Fruit fly (Drosophila melanogaster) whole organism, prepupa: Measurements from ENCODE around the gene CG42585.
A peak's percentile ranks its signal among the peaks of the same experiment; 100 is the strongest.

Experiments
- Blimp-1 ChIP-seq: fragments of 200-800 bp; sonication (Bioruptor generic); optimal IDR thresholded peaks from 3 replicates; lab custom pipeline; 2017; ENCODE audit warnings: missing biosample characterization, missing genetic modification characterization, mild to moderate bottlenecking, moderate library complexity, missing genetic modification reagents
- CG10631 ChIP-seq: fragments of 200-800 bp; sonication (Bioruptor generic); optimal IDR thresholded peaks from 2 replicates; lab custom pipeline; 2016; ENCODE audit warnings: missing biosample characterization, missing genetic modification characterization
- CG10669 ChIP-seq: fragments of 200-800 bp; sonication (Bioruptor generic); optimal IDR thresholded peaks from 3 replicates; lab custom pipeline; 2018; ENCODE audit warnings: missing biosample characterization, mild to moderate bottlenecking, missing genetic modification characterization, moderate library complexity
- CG11294 ChIP-seq: fragments of 200-800 bp; sonication (Bioruptor generic); IDR thresholded peaks from 2 replicates; pipeline ENCODE4 v1.3.6; 2022; ENCODE audit warnings: missing biosample characterization, missing genetic modification characterization
- CG11762 ChIP-seq: fragments of 200-800 bp; sonication (Bioruptor generic); optimal IDR thresholded peaks from 3 replicates; lab custom pipeline; 2016; ENCODE audit warnings: missing biosample characterization, missing genetic modification characterization; ENCODE audit not compliant: insufficient read depth
- CG11902 ChIP-seq: fragments of 200-800 bp; sonication (Bioruptor generic); optimal IDR thresholded peaks from 3 replicates; lab custom pipeline; 2016; ENCODE audit warnings: missing biosample characterization, missing genetic modification characterization
- CG15336 ChIP-seq: fragments of 200-800 bp; sonication (Bioruptor generic); IDR thresholded peaks from 2 replicates; pipeline ENCODE4 v1.3.6; 2022; ENCODE audit warnings: missing biosample characterization, missing genetic modification characterization
- CG1621 ChIP-seq: fragments of 200-800 bp; sonication (Bioruptor generic); optimal IDR thresholded peaks from 3 replicates; lab custom pipeline; 2018; ENCODE audit warnings: missing biosample characterization, mild to moderate bottlenecking, missing genetic modification characterization
- CG16779 ChIP-seq: fragments of 200-800 bp; sonication (Bioruptor generic); optimal IDR thresholded peaks from 3 replicates; lab custom pipeline; 2017; ENCODE audit warnings: missing biosample characterization, mild to moderate bottlenecking, missing genetic modification characterization
- CG3032 ChIP-seq: fragments of 200-800 bp; optimal IDR thresholded peaks from 2 replicates; lab custom pipeline; 2019; ENCODE audit warnings: missing biosample characterization, mild to moderate bottlenecking, missing genetic modification characterization, moderate library complexity
- CG31627 ChIP-seq: fragments of 200-800 bp; sonication (Bioruptor generic); optimal IDR thresholded peaks from 3 replicates; lab custom pipeline; 2016; ENCODE audit warnings: missing biosample characterization, missing genetic modification characterization
- CG34406 ChIP-seq: fragments of 200-800 bp; sonication (Bioruptor generic); optimal IDR thresholded peaks from 3 replicates; lab custom pipeline; 2016; ENCODE audit warnings: missing biosample characterization, missing genetic modification characterization
- CG3919 ChIP-seq: fragments of 200-800 bp; sonication (Bioruptor generic); optimal IDR thresholded peaks from 3 replicates; lab custom pipeline; 2016; ENCODE audit warnings: missing biosample characterization, missing genetic modification characterization
- CG4318 ChIP-seq: fragments of 200-800 bp; sonication (Bioruptor generic); optimal IDR thresholded peaks from 3 replicates; lab custom pipeline; 2017; ENCODE audit warnings: missing biosample characterization, mild to moderate bottlenecking, missing genetic modification characterization
- CG6276 ChIP-seq: fragments of 200-800 bp; sonication (Bioruptor generic); optimal IDR thresholded peaks from 2 replicates; lab custom pipeline; 2017; ENCODE audit warnings: missing biosample characterization, mild to moderate bottlenecking, missing genetic modification characterization
- CG6808 ChIP-seq: fragments of 200-800 bp; sonication (Bioruptor generic); optimal IDR thresholded peaks from 3 replicates; lab custom pipeline; 2017; ENCODE audit warnings: missing biosample characterization, missing genetic modification characterization, mild to moderate bottlenecking, moderate library complexity, missing genetic modification reagents
- CG8119 ChIP-seq: fragments of 200-800 bp; sonication (Bioruptor generic); IDR thresholded peaks from 3 replicates; pipeline ENCODE4 v1.3.6; 2022; ENCODE audit warnings: missing biosample characterization, missing genetic modification characterization
- CG8632 ChIP-seq: fragments of 200-800 bp; sonication (Bioruptor generic); optimal IDR thresholded peaks from 3 replicates; lab custom pipeline; 2016; ENCODE audit warnings: missing biosample characterization, missing genetic modification characterization
- CG9139 ChIP-seq: fragments of 200-800 bp; sonication (Bioruptor generic); optimal IDR thresholded peaks from 3 replicates; lab custom pipeline; 2017; ENCODE audit warnings: missing biosample characterization, mild to moderate bottlenecking, missing genetic modification characterization
- Eip75B ChIP-seq: fragments of 200-800 bp; sonication (Bioruptor generic); optimal IDR thresholded peaks from 3 replicates; lab custom pipeline; 2016; ENCODE audit warnings: missing biosample characterization, missing genetic modification characterization
- Eip78C ChIP-seq: fragments of 200-800 bp; sonication (Bioruptor generic); peaks from one replicate; lab custom pipeline; 2016; ENCODE audit warnings: missing biosample characterization, missing genetic modification characterization
- Eip93F ChIP-seq: fragments of 200-800 bp; sonication (Bioruptor generic); optimal IDR thresholded peaks from 2 replicates; lab custom pipeline; 2016; ENCODE audit warnings: missing biosample characterization, mild to moderate bottlenecking, missing genetic modification characterization
- Ets21C ChIP-seq: fragments of 200-800 bp; sonication (Bioruptor generic); optimal IDR thresholded peaks from 3 replicates; lab custom pipeline; 2016; ENCODE audit warnings: missing biosample characterization, missing genetic modification characterization
- Ets96B ChIP-seq: fragments of 200-800 bp; optimal IDR thresholded peaks from 2 replicates; lab custom pipeline; 2019; ENCODE audit warnings: missing biosample characterization, mild to moderate bottlenecking, missing genetic modification characterization, moderate library complexity
- Hr39 ChIP-seq: fragments of 200-800 bp; sonication (Bioruptor generic); optimal IDR thresholded peaks from 2 replicates; lab custom pipeline; 2016; ENCODE audit warnings: missing biosample characterization, missing genetic modification characterization
- Hr4 ChIP-seq: fragments of 200-800 bp; sonication (Bioruptor generic); optimal IDR thresholded peaks from 3 replicates; lab custom pipeline; 2016; ENCODE audit warnings: missing biosample characterization, missing genetic modification characterization
- Met ChIP-seq: fragments of 200-800 bp; sonication (Bioruptor generic); optimal IDR thresholded peaks from 3 replicates; lab custom pipeline; 2016; ENCODE audit warnings: missing biosample characterization, missing genetic modification characterization
- OdsH ChIP-seq: fragments of 200-800 bp; sonication (Bioruptor generic); optimal IDR thresholded peaks from 3 replicates; lab custom pipeline; 2016; ENCODE audit warnings: missing biosample characterization, missing genetic modification characterization
- Smox ChIP-seq: fragments of 200-800 bp; sonication (Bioruptor generic); optimal IDR thresholded peaks from 3 replicates; lab custom pipeline; 2016; ENCODE audit warnings: missing biosample characterization, missing genetic modification characterization
- Sox15 ChIP-seq: fragments of 200-800 bp; sonication (Bioruptor generic); optimal IDR thresholded peaks from 3 replicates; lab custom pipeline; 2016; ENCODE audit warnings: missing biosample characterization, missing genetic modification characterization
- achi ChIP-seq: fragments of 200-800 bp; sonication (Bioruptor generic); optimal IDR thresholded peaks from 3 replicates; lab custom pipeline; 2016; ENCODE audit warnings: missing biosample characterization, missing genetic modification characterization
- acj6 ChIP-seq: fragments of 200-800 bp; sonication (Bioruptor generic); optimal IDR thresholded peaks from 3 replicates; lab custom pipeline; 2016; ENCODE audit warnings: missing biosample characterization, missing genetic modification characterization
- dac ChIP-seq: fragments of 200-800 bp; sonication (Bioruptor generic); optimal IDR thresholded peaks from 2 replicates; lab custom pipeline; 2017; ENCODE audit warnings: missing biosample characterization, mild to moderate bottlenecking, missing genetic modification characterization
- dsx ChIP-seq: fragments of 200-800 bp; optimal IDR thresholded peaks from 3 replicates; lab custom pipeline; 2019; ENCODE audit warnings: missing biosample characterization, mild to moderate bottlenecking, missing genetic modification characterization, moderate library complexity; ENCODE audit not compliant: poor library complexity, severe bottlenecking
- eg ChIP-seq: fragments of 200-800 bp; sonication (Bioruptor generic); IDR thresholded peaks from 3 replicates; pipeline ENCODE4 v1.3.6; 2022; ENCODE audit warnings: missing biosample characterization, missing genetic modification characterization
- esn ChIP-seq: fragments of 200-800 bp; sonication (Bioruptor generic); optimal IDR thresholded peaks from 2 replicates; lab custom pipeline; 2016; ENCODE audit warnings: missing biosample characterization, mild to moderate bottlenecking, missing genetic modification characterization, moderate library complexity
- fd59A ChIP-seq: fragments of 200-800 bp; sonication (Bioruptor generic); optimal IDR thresholded peaks from 2 replicates; lab custom pipeline; 2017; ENCODE audit warnings: missing biosample characterization, mild to moderate bottlenecking, missing genetic modification characterization, missing genetic modification reagents
- fd85E ChIP-seq: fragments of 200-800 bp; sonication (Bioruptor generic); optimal IDR thresholded peaks from 3 replicates; lab custom pipeline; 2016; ENCODE audit warnings: missing biosample characterization, missing genetic modification characterization
- fkh ChIP-seq: fragments of 200-800 bp; sonication (Bioruptor generic); optimal IDR thresholded peaks from 3 replicates; lab custom pipeline; 2017; ENCODE audit warnings: missing biosample characterization, mild to moderate bottlenecking, missing genetic modification characterization, moderate library complexity
- lz ChIP-seq: fragments of 200-800 bp; sonication (Bioruptor generic); optimal IDR thresholded peaks from 3 replicates; lab custom pipeline; 2016; ENCODE audit warnings: missing biosample characterization, missing genetic modification characterization
- net ChIP-seq: fragments of 200-800 bp; sonication (Bioruptor generic); optimal IDR thresholded peaks from 3 replicates; lab custom pipeline; 2016; ENCODE audit warnings: missing biosample characterization, missing genetic modification characterization
- pdm3 ChIP-seq: fragments of 200-800 bp; sonication (Bioruptor generic); optimal IDR thresholded peaks from 3 replicates; lab custom pipeline; 2016; ENCODE audit warnings: missing biosample characterization, missing genetic modification characterization
- salr ChIP-seq, 2 experiments: fragments of 200-800 bp; sonication (Bioruptor generic); optimal IDR thresholded peaks; 3 replicates each; lab custom pipeline; 2016 to 2018; ENCODE audit warnings: missing biosample characterization in 2 of 2, missing genetic modification characterization in 2 of 2, mild to moderate bottlenecking in 1 of 2
- spab ChIP-seq: fragments of 200-800 bp; sonication (Bioruptor generic); optimal IDR thresholded peaks from 2 replicates; lab custom pipeline; 2017; ENCODE audit warnings: missing biosample characterization, mild to moderate bottlenecking, missing genetic modification characterization, missing genetic modification reagents
- ss ChIP-seq, 2 experiments: fragments of 200-800 bp; sonication (Bioruptor generic); optimal IDR thresholded peaks; 2 replicates in 1 of 2; 3 replicates in 1 of 2; lab custom pipeline; 2017 to 2018; ENCODE audit warnings: mild to moderate bottlenecking in 2 of 2, missing biosample characterization in 2 of 2, missing genetic modification characterization in 2 of 2, moderate library complexity in 1 of 2
- topi ChIP-seq: fragments of 200-800 bp; sonication (Bioruptor generic); optimal IDR thresholded peaks from 3 replicates; lab custom pipeline; 2016; ENCODE audit warnings: missing biosample characterization, missing genetic modification characterization
- vri ChIP-seq: fragments of 200-800 bp; sonication (Bioruptor generic); optimal IDR thresholded peaks from 3 replicates; lab custom pipeline; 2016; ENCODE audit warnings: missing biosample characterization, mild to moderate bottlenecking, missing genetic modification characterization

Gene CG42585

DNA sequence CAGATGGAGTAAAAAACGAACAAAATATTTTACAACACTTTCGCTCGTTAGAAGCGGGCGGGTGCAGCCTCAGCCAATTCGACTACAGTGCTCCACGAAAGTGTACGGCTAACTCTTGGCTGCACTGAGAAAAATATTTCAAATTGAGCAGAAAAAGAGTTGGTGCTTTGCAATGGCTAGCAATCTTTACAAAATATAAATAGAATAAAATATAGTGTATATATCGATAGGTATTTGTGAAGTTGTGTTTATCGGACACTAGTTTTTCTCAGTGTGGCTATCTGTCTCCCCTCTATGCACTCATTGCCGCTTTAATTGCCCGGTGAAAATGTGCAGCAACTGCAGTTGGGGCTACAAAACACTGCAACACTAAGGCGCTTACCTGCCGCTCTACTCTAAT lies 38.2 kb upstream of the CG42585 start (continued):
- TF ChIP-seq vri: no peak
- TF ChIP-seq fkh (GFP tag; lab: Kevin White, UChicago): no peak
- no peak for TF ChIP-seq Smox (GFP tag; lab: Kevin White, UChicago)
- peak; percentile 93 for TF ChIP-seq Hr4 (GFP tag; lab: Kevin White, UChicago)
- TF ChIP-seq CG16779 (tag; lab: Kevin White, UChicago): no peak
- peak; percentile 89 for TF ChIP-seq CG4318
- TF ChIP-seq Met (GFP tag; lab: Kevin White, UChicago): no peak
- TF ChIP-seq esn (GFP tag; lab: Kevin White, UChicago): no peak
- TF ChIP-seq CG9139 (GFP tag; lab: Kevin White, UChicago): no peak
- TF ChIP-seq Ets21C (GFP tag; lab: Kevin White, UChicago): no peak
- peak; percentile 45 for TF ChIP-seq net (GFP tag; lab: Kevin White, UChicago)
- TF ChIP-seq CG11902 (GFP tag; lab: Kevin White, UChicago): no peak
- no peak for TF ChIP-seq CG10669 (GFP tag; lab: Kevin White, UChicago)
- peak; percentile 47 for TF ChIP-seq CG3919 (GFP tag; lab: Kevin White, UChicago)
- TF ChIP-seq CG8632 (GFP tag; lab: Kevin White, UChicago): no peak
- no peak for TF ChIP-seq CG11294
- TF ChIP-seq salr (GFP tag; optimal IDR thresholded peaks at IDR 0.05; lab: Kevin White, UChicago): peak in 1 of 2 experiments; percentile 44
- no peak for TF ChIP-seq Blimp-1 (GFP tag; lab: Kevin White, UChicago)
- TF ChIP-seq CG8119 (GFP tag; lab: Robert Waterston, UW): peak; percentile 92
- peak; percentile 90 for TF ChIP-seq Eip78C (GFP tag; lab: Kevin White, UChicago)
- TF ChIP-seq pdm3 (GFP tag; lab: Kevin White, UChicago): peak; percentile 43
- TF ChIP-seq CG15336: peak; percentile 92

DNA sequence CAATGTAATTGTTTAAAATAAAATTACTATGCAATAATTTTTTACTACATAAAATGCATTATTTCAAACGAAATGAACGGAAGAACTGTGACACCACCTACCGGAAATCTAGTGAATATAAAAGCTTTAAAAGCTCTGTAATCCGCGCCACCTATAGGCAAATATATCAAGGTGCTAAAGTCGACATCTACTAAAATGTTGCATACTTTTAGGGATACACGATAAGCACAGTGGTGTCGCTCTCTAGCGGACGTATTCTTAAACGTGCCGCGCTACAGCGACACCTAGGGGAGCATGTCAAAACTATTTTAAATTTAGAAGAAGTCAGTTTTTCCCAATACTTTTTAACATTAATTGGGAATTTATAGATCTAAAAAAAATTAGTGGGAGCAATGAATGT lies 33.5 kb upstream of the CG42585 start:
- TF ChIP-seq eg: no peak
- no peak for TF ChIP-seq CG8119 (GFP tag; lab: Robert Waterston, UW)
- TF ChIP-seq CG16779 (tag; lab: Kevin White, UChicago): no peak
- TF ChIP-seq CG15336: no peak
- TF ChIP-seq dac (GFP tag; lab: Kevin White, UChicago): no peak
- TF ChIP-seq Met (GFP tag; lab: Kevin White, UChicago): peak; percentile 71
- TF ChIP-seq CG8632 (GFP tag; lab: Kevin White, UChicago): no peak
- TF ChIP-seq Sox15 (GFP tag; lab: Kevin White, UChicago): peak; percentile 26
- TF ChIP-seq Blimp-1 (GFP tag; lab: Kevin White, UChicago): no peak
- TF ChIP-seq achi (GFP tag; lab: Kevin White, UChicago): no peak
- TF ChIP-seq Ets96B (tag; lab: Kevin White, UChicago): no peak
- TF ChIP-seq CG6808: no peak
- peak; percentile 43 for TF ChIP-seq Eip75B (GFP tag; lab: Kevin White, UChicago)
- peak; percentile 34 for TF ChIP-seq Smox (GFP tag; lab: Kevin White, UChicago)
- TF ChIP-seq CG6276 (GFP tag; lab: Kevin White, UChicago): no peak
- peak; percentile 14 for TF ChIP-seq CG11762 (GFP tag; lab: Kevin White, UChicago)
- peak; percentile 44 for TF ChIP-seq OdsH (GFP tag; lab: Kevin White, UChicago)
- no peak for TF ChIP-seq CG4318
- TF ChIP-seq CG3032 (tag; lab: Kevin White, UChicago): no peak
- no peak for TF ChIP-seq CG9139 (GFP tag; lab: Kevin White, UChicago)
- TF ChIP-seq CG10669 (GFP tag; lab: Kevin White, UChicago): peak; percentile 11
- TF ChIP-seq CG3919 (GFP tag; lab: Kevin White, UChicago): peak; percentile 72
- no peak for TF ChIP-seq CG1621 (tag; lab: Kevin White, UChicago)
- no peak for TF ChIP-seq fd85E
- peak; percentile 29 for TF ChIP-seq acj6 (GFP tag; lab: Kevin White, UChicago)
- no peak for TF ChIP-seq dsx
- TF ChIP-seq CG10631 (GFP tag; lab: Kevin White, UChicago): peak; percentile 17
- no peak for TF ChIP-seq Eip93F
- peak; percentile 55 for TF ChIP-seq Ets21C (GFP tag; lab: Kevin White, UChicago)
- no peak for TF ChIP-seq fkh (GFP tag; lab: Kevin White, UChicago)
- TF ChIP-seq ss (GFP tag; optimal IDR thresholded peaks at IDR 0.05; lab: Kevin White, UChicago): no peak
- peak; percentile 83 for TF ChIP-seq Hr39
- peak; percentile 41 for TF ChIP-seq pdm3 (GFP tag; lab: Kevin White, UChicago)
- peak; percentile 56 for TF ChIP-seq topi
- no peak for TF ChIP-seq spab (GFP tag; lab: Kevin White, UChicago)
- no peak for TF ChIP-seq CG34406 (GFP tag; lab: Kevin White, UChicago)
- TF ChIP-seq salr (GFP tag; optimal IDR thresholded peaks at IDR 0.05; lab: Kevin White, UChicago): peak in 1 of 2 experiments; percentile 28
- peak; percentile 71 for TF ChIP-seq lz (GFP tag; lab: Kevin White, UChicago)
- no peak for TF ChIP-seq fd59A (GFP tag; lab: Kevin White, UChicago)
- TF ChIP-seq CG31627: peak; percentile 79
